Fruit fly (Drosophila melanogaster): ENCODE data around the gene Kdsr.

DNA sequence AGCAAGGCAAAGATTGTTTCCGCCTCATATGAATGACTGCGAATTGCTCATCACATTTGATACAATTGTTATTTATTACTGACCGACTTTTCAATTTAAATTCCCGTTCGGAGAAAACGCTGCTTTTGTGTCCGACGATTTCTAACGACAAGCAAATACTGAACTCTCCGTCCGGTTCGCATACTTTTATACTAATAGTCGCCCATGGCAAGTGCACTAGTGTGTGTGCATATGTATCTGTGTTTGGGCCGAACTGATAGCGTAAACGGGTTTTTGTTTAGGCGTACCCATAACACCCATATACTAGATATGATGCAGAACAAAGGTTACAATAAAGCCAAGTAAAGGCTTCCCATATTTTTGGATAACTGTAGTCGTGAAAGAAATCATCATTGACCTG lies 45.9 kb upstream of the Kdsr start, which contains the start of gene CG10550:
- no peak for TF ChIP-seq CG8478 (optimal IDR thresholded peaks at IDR 0.05)
- no peak for TF ChIP-seq CTCF (optimal IDR thresholded peaks at IDR 0.05)
